Worm (Caenorhabditis elegans) whole organism, L3 larva: ENCODE measurements around the gene nhr-134.

Experiments
- ZK546.5 ChIP-seq: sonication (generic microtip); optimal IDR thresholded peaks from 2 replicates; lab custom pipeline; 2017; ENCODE audit warnings: missing biosample characterization, missing genetic modification characterization
- aly-2 ChIP-seq: fragments of 150-350 bp; optimal IDR thresholded peaks from 2 replicates; lab custom pipeline; 2014; ENCODE audit warnings: missing biosample characterization, missing genetic modification characterization
- ama-1 ChIP-seq: fragments of 150-350 bp; optimal IDR thresholded peaks from 2 replicates; lab custom pipeline; 2018
- ceh-28 ChIP-seq: fragments of 150-350 bp; optimal IDR thresholded peaks from 2 replicates; lab custom pipeline; 2014; ENCODE audit warnings: missing biosample characterization, missing genetic modification reagents, missing genetic modification characterization
- ceh-82 ChIP-seq: fragments of 150-350 bp; optimal IDR thresholded peaks from 2 replicates; lab custom pipeline; 2014; ENCODE audit warnings: missing biosample characterization, missing genetic modification characterization
- ceh-9 ChIP-seq: sonication (generic microtip); optimal IDR thresholded peaks from 2 replicates; lab custom pipeline; 2018; ENCODE audit warnings: missing biosample characterization, missing genetic modification characterization
- egl-27 ChIP-seq: sonication (generic microtip); optimal IDR thresholded peaks from 4 replicates; lab custom pipeline; 2017; ENCODE audit warnings: missing biosample characterization, missing genetic modification reagents, missing genetic modification characterization
- elt-2 ChIP-seq: sonication (generic microtip); optimal IDR thresholded peaks from 2 replicates; lab custom pipeline; 2016; ENCODE audit warnings: missing genetic modification reagents, mild to moderate bottlenecking, missing genetic modification characterization, missing compliant biosample characterization
- elt-3 ChIP-seq, 3 experiments: fragments of 150-350 bp in 1 of 3; sonication (generic microtip) in 2 of 3; optimal IDR thresholded peaks; 2 replicates in 2 of 3; 4 replicates in 1 of 3; lab custom pipeline; 2014 to 2017; ENCODE audit warnings: missing biosample characterization in 3 of 3, missing genetic modification characterization in 3 of 3
- eor-1 ChIP-seq, 2 experiments: fragments of 150-350 bp; optimal IDR thresholded peaks; 2 replicates each; lab custom pipeline; 2014 to 2018; ENCODE audit warnings: missing biosample characterization in 2 of 2, missing genetic modification characterization in 2 of 2
- fkh-10 ChIP-seq: sonication (generic microtip); optimal IDR thresholded peaks from 2 replicates; lab custom pipeline; 2017; ENCODE audit warnings: missing biosample characterization, missing genetic modification reagents, missing genetic modification characterization
- fos-1 ChIP-seq: fragments of 150-350 bp; optimal IDR thresholded peaks from 2 replicates; lab custom pipeline; 2014; ENCODE audit warnings: missing biosample characterization, missing genetic modification characterization
- hmg-11 ChIP-seq: sonication (generic microtip); optimal IDR thresholded peaks from 2 replicates; lab custom pipeline; 2016; ENCODE audit warnings: missing genetic modification characterization, missing compliant biosample characterization
- jun-1 ChIP-seq: fragments of 150-350 bp; optimal IDR thresholded peaks from 2 replicates; lab custom pipeline; 2014; ENCODE audit warnings: missing biosample characterization, missing genetic modification reagents, missing genetic modification characterization
- lin-15B ChIP-seq: fragments of 150-350 bp; optimal IDR thresholded peaks from 2 replicates; lab custom pipeline; 2014; ENCODE audit warnings: missing biosample characterization, missing genetic modification characterization
- lin-39 ChIP-seq: fragments of 150-350 bp; optimal IDR thresholded peaks from 2 replicates; lab custom pipeline; 2018; ENCODE audit warnings: missing biosample characterization, missing genetic modification reagents, missing genetic modification characterization
- lsy-12 ChIP-seq: sonication (generic microtip); optimal IDR thresholded peaks from 2 replicates; lab custom pipeline; 2016; ENCODE audit warnings: mild to moderate bottlenecking, missing genetic modification characterization, missing compliant biosample characterization
- nfya-1 ChIP-seq: sonication (generic microtip); optimal IDR thresholded peaks from 2 replicates; lab custom pipeline; 2017; ENCODE audit warnings: missing genetic modification characterization, mild to moderate bottlenecking, missing compliant biosample characterization, antibody characterized with exemption, moderate library complexity; ENCODE audit not compliant: insufficient read depth
- nhr-23 ChIP-seq: fragments of 150-350 bp; optimal IDR thresholded peaks from 2 replicates; lab custom pipeline; 2014; ENCODE audit warnings: missing biosample characterization, missing genetic modification reagents, missing genetic modification characterization
- nhr-237 ChIP-seq: fragments of 150-350 bp; optimal IDR thresholded peaks from 2 replicates; lab custom pipeline; 2014; ENCODE audit warnings: missing biosample characterization, missing genetic modification characterization
- nhr-25 ChIP-seq: sonication (generic microtip); optimal IDR thresholded peaks from 2 replicates; lab custom pipeline; 2017; ENCODE audit warnings: missing biosample characterization, missing genetic modification characterization
- nhr-43 ChIP-seq: sonication (generic microtip); optimal IDR thresholded peaks from 2 replicates; lab custom pipeline; 2016; ENCODE audit warnings: mild to moderate bottlenecking, missing genetic modification characterization, missing compliant biosample characterization; ENCODE audit not compliant: poor library complexity, severe bottlenecking
- pha-4 ChIP-seq: fragments of 150-350 bp; optimal IDR thresholded peaks from 2 replicates; lab custom pipeline; 2014; ENCODE audit warnings: missing biosample characterization, missing genetic modification reagents, missing genetic modification characterization
- pqm-1 ChIP-seq: fragments of 150-350 bp; optimal IDR thresholded peaks from 2 replicates; lab custom pipeline; 2017; ENCODE audit warnings: missing biosample characterization, missing genetic modification characterization, inconsistent platforms
- sea-2 ChIP-seq: fragments of 150-350 bp; sonication (generic microtip); optimal IDR thresholded peaks from 4 replicates; lab custom pipeline; 2014; ENCODE audit warnings: missing biosample characterization, missing genetic modification reagents, missing genetic modification characterization
- skn-1 ChIP-seq: fragments of 150-350 bp; optimal IDR thresholded peaks from 2 replicates; lab custom pipeline; 2014; ENCODE audit warnings: missing biosample characterization, missing genetic modification characterization
- tbx-2 ChIP-seq: sonication (generic microtip); optimal IDR thresholded peaks from 2 replicates; lab custom pipeline; 2016; ENCODE audit warnings: mild to moderate bottlenecking, missing genetic modification characterization, missing compliant biosample characterization
- unc-62 ChIP-seq: fragments of 150-350 bp; sonication (generic microtip); optimal IDR thresholded peaks from 4 replicates; lab custom pipeline; 2014; ENCODE audit warnings: missing biosample characterization, missing genetic modification reagents, missing genetic modification characterization
- zag-1 ChIP-seq: fragments of 150-350 bp; optimal IDR thresholded peaks from 2 replicates; lab custom pipeline; 2014; ENCODE audit warnings: missing biosample characterization, missing genetic modification characterization
- ztf-11 ChIP-seq: fragments of 150-350 bp; optimal IDR thresholded peaks from 2 replicates; lab custom pipeline; 2014; ENCODE audit warnings: missing biosample characterization, missing genetic modification characterization

Gene nhr-134

DNA sequence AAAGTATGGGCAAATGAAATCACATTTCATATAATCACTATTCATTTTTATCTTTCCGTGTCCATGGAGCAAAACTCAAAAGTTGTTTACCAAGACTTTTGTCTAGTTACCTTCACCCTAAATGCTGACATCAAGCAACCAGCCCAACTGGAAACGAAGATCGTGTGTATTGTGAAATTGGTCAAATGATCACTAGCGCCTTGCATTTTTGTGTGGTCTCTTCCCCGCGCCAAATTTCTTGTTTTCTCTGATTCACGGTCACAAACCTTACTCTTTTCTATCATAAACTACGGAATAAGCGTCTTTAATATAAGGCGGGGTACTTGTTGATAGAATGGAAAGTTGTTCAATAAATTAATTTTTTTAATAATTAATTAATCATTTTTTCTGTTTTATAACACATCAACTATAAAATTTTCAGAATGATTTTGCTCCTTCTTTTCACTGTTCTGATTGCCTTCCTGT, 19.1 kb downstream of the nhr-134 start, which contains the start of gene cyp-33C7:
cyp-33C7 (plus strand) TSS at position 415 of the 465 bp plus-strand sequence.
- TF ChIP-seq elt-3 (tag; optimal IDR thresholded peaks at IDR 0.05; lab: Kevin White, UChicago) = no peak
- peak; percentile 19 for TF ChIP-seq nhr-23 (tag; lab: Kevin White, UChicago)
- peak; percentile 20 for TF ChIP-seq nfya-1 (tag; lab: Kevin White, UChicago)
- TF ChIP-seq jun-1 (tag; lab: Kevin White, UChicago) = peak; percentile 71
- peak; percentile 78 for TF ChIP-seq elt-2 (tag; lab: Kevin White, UChicago)
- TF ChIP-seq pqm-1 (tag; lab: Kevin White, UChicago) = peak; percentile 68
- peak; percentile 15 for TF ChIP-seq ceh-28 (tag; lab: Kevin White, UChicago)
- no peak for TF ChIP-seq eor-1 (tag; optimal IDR thresholded peaks at IDR 0.05; lab: Kevin White, UChicago)
- no peak for TF ChIP-seq ama-1 (lab: Kevin White, UChicago)
- peak; percentile 72 for TF ChIP-seq pha-4 (tag; lab: Kevin White, UChicago)

DNA sequence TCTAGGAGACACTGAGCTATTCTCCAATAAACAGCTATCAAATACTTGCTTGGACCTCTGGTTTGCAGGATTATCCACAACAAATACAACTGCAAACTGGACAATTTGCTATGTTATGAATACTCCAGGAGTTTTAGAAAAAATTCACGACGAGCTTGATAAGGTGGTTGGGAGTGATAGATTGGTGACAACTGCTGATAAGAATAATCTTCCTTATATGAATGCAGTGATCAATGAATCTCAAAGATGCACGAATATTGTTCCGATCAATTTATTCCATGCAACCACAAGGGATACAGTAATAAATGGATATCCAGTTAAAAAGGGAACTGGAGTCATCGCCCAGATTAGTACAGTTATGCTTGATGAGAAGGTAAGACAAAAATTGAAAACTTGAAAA, 20.8 kb downstream of the nhr-134 start:
- TF ChIP-seq elt-2 (tag; lab: Kevin White, UChicago) = peak; percentile 55
- peak; percentile 13 for TF ChIP-seq pqm-1 (tag; lab: Kevin White, UChicago)
- no peak for TF ChIP-seq lin-15B (tag; lab: Kevin White, UChicago)
- TF ChIP-seq lsy-12 (tag; lab: Kevin White, UChicago) = no peak
- TF ChIP-seq, all 47 proteins: peak for 2

DNA sequence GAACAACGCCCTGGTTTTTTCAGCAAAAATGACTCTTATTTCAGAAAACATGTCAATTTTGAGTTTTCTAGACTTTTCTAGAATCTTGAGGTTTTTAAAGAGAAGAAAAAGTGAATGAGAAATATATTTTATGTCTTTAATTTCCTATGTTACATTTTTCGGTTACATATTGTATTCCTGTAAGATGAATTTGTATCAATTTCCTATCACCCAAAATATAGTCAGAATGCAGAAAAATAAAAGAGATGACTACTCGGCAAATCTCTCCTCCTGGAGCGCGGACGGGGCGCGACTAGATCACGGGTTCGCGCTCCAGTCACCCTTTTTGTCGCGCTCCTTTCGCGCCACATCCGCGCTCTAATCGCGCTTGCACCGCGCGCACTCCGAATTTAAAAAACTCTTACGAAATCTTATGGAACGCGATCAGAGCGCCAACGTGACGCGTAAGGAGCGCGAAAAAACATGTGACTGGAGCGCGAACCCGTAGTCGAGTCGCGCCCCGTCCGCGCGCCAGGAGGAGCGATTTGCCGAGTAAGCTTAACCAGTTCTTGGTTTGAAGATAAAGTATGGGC, 23.6 kb downstream of the nhr-134 start, which contains the start of gene str-253:
str-253 (minus strand) TSS at position 51 of the 572 bp plus-strand sequence.
- TF ChIP-seq aly-2 (tag; lab: Kevin White, UChicago) (no peak), tbx-2 (tag; lab: Kevin White, UChicago) (no peak), ZK546.5 (tag; lab: Kevin White, UChicago) (no peak), ztf-11 (tag; lab: Kevin White, UChicago) (no peak), ama-1 (lab: Kevin White, UChicago) (no peak), lin-39 (no peak), sea-2 (GFP tag; lab: Kevin White, UChicago) (no peak), elt-2 (tag; lab: Kevin White, UChicago) (no peak), egl-27 (tag; lab: Kevin White, UChicago) (no peak), zag-1 (tag; lab: Kevin White, UChicago) (no peak), ceh-9 (no peak), nhr-237 (tag; lab: Kevin White, UChicago) (no peak), nhr-25 (tag; lab: Kevin White, UChicago) (no peak), unc-62 (no peak), ceh-82 (no peak), fos-1 (tag; lab: Kevin White, UChicago) (no peak), nhr-43 (no peak)

DNA sequence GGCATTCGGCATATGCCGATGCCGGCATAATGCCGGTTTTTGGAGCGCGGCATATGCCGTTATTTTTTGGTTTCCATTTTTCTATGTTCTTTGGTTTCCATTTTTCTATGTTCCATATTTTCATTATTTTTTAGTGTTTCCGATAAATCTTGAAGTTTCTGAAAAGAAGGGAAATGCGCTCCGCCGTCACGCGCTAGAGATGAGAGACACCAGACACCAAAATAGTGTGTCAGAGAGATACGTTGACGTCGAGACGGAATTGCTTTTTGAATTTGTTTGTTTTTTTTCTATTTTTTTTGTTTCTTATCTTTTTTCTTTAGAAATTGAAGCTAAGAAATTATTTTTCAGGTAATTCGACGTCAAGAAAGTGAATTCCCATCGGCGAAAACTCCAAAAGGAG, 24.2 kb downstream of the nhr-134 start, which contains the start of gene F41B5.1:
F41B5.1 (plus strand) TSS at position 343 of the 400 bp plus-strand sequence.
- TF ChIP-seq hmg-11 (tag; lab: Kevin White, UChicago) = peak; percentile 15

DNA sequence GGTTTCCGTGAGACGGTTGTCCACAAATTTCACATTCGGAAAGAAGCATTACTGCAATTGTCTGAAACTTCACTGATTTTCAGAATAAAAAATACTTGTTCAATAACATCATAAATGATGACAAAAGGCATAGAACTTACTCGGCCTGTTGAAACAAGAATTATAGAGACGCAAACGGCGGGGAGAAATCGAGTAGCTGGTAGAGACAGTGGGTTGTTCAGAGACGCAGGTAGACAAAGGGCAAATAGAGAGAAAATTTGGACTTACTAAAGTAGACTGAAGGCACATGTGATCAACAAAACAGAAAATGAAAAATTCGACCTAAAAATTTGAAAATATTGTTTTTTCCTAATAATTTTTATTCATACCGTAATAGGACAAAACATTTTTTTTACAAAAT, 28.7 kb downstream of the nhr-134 start, which contains the start of gene nhr-182:
nhr-182 (minus strand) TSS at position 178 of the 400 bp plus-strand sequence.
- peak; percentile 83 for TF ChIP-seq pha-4 (tag; lab: Kevin White, UChicago)
- TF ChIP-seq elt-2 (tag; lab: Kevin White, UChicago) = peak; percentile 28
- TF ChIP-seq nfya-1 (tag; lab: Kevin White, UChicago) = peak; percentile 16
- TF ChIP-seq ZK546.5 (tag; lab: Kevin White, UChicago) = no peak
- TF ChIP-seq nhr-23 (tag; lab: Kevin White, UChicago) = peak; percentile 3
- TF ChIP-seq skn-1 (tag; lab: Kevin White, UChicago) = peak; percentile 89

DNA sequence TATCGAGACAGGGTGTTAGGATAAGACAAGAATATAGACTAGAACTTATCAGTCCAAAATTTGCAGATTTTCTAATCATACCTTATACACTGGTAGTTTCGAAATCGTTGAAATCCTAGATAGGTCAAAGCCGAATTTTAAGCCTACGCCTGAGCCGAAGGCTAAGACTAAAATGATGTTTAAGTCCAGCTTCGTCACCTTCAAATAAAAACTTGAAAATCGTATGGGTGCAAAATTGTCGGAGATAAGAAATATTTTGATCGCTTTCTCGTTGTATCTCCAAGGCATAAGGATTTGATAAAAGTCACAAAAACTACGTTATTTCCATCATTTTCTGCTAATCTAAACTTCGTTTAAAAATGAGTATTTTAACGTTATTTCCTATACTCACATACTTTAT, 29.6 kb downstream of the nhr-134 start, which contains the start of gene F41B5.12:
F41B5.12 (plus strand) TSS at position 301 of the 400 bp plus-strand sequence.
- no peak for TF ChIP-seq nhr-43
- TF ChIP-seq pha-4 (tag; lab: Kevin White, UChicago) = no peak
- no peak for TF ChIP-seq elt-2 (tag; lab: Kevin White, UChicago)
- TF ChIP-seq ztf-11 (tag; lab: Kevin White, UChicago) = no peak
- no peak for TF ChIP-seq elt-3 (tag; optimal IDR thresholded peaks at IDR 0.05; lab: Kevin White, UChicago)
- TF ChIP-seq nhr-25 (tag; lab: Kevin White, UChicago) = no peak
- TF ChIP-seq lin-39 = no peak
- no peak for TF ChIP-seq ama-1 (lab: Kevin White, UChicago)
- no peak for TF ChIP-seq fkh-10 (GFP tag; lab: Kevin White, UChicago)
